Fruit fly (Drosophila melanogaster) whole organism, embryonic: ENCODE measurements around the gene CG15034.

Source experiments
- Atf3 ChIP-seq: fragments of 200-800 bp; sonication (Bioruptor generic); optimal IDR thresholded peaks from 3 replicates; lab custom pipeline; 2016; ENCODE audit warnings: missing biosample characterization, missing genetic modification characterization
- CG10147 ChIP-seq: fragments of 200-800 bp; sonication (Bioruptor generic); optimal IDR thresholded peaks from 2 replicates; lab custom pipeline; 2019; ENCODE audit warnings: missing biosample characterization, mild to moderate bottlenecking, missing genetic modification characterization, moderate library complexity
- CG11695 ChIP-seq: fragments of 200-800 bp; sonication (Bioruptor generic); IDR thresholded peaks from 3 replicates; pipeline ENCODE4 v1.3.6; 2022; ENCODE audit warnings: missing biosample characterization, missing genetic modification characterization
- CG13296 ChIP-seq: fragments of 200-800 bp; sonication (Bioruptor generic); optimal IDR thresholded peaks from 3 replicates; lab custom pipeline; 2018; ENCODE audit warnings: missing biosample characterization, mild to moderate bottlenecking, missing genetic modification characterization
- CG17568 ChIP-seq: fragments of 200-800 bp; sonication (Bioruptor generic); optimal IDR thresholded peaks from 2 replicates; lab custom pipeline; 2018; ENCODE audit warnings: missing biosample characterization, mild to moderate bottlenecking, missing genetic modification characterization, moderate library complexity
- CG9876 ChIP-seq: fragments of 200-800 bp; sonication (Bioruptor generic); optimal IDR thresholded peaks from 2 replicates; lab custom pipeline; 2016; ENCODE audit warnings: missing biosample characterization, missing genetic modification characterization
- Doc3 ChIP-seq: fragments of 200-800 bp; sonication (Bioruptor generic); IDR thresholded peaks from 3 replicates; pipeline ENCODE4 v1.3.6; 2022; ENCODE audit warnings: missing biosample characterization, missing genetic modification characterization; ENCODE audit not compliant: partially characterized antibody

DNA sequence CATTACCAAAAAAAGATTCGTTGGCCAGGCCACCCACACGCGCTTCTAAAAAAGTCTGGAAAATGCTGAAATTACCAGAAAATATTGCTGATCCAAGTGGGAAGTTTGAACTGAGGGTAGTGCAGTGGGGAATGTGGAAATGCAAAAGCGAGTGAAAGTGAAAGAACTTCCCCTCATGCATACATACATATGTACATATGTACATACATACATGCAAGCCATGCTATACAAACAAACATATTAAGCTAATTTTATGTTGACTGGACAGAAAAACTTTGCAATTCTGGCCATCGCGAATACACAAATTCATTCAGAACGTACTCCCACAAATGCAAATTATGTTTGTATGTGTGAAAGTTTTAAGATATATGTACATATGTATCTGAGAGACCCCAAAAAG lies 49.0 kb downstream of the CG15034 start:
- TF ChIP-seq Atf3 (GFP tag; lab: Kevin White, UChicago) (no peak), CG11695 (no peak), CG13296 (GFP tag; lab: Kevin White, UChicago) (no peak), CG9876 (GFP tag; lab: Kevin White, UChicago) (no peak), Doc3 (GFP tag; lab: Robert Waterston, UW) (no peak), CG17568 (no peak), CG10147 (GFP tag; lab: Kevin White, UChicago) (no peak)
